Fruit fly (Drosophila melanogaster): ENCODE measurements around the gene ccb.

DNA sequence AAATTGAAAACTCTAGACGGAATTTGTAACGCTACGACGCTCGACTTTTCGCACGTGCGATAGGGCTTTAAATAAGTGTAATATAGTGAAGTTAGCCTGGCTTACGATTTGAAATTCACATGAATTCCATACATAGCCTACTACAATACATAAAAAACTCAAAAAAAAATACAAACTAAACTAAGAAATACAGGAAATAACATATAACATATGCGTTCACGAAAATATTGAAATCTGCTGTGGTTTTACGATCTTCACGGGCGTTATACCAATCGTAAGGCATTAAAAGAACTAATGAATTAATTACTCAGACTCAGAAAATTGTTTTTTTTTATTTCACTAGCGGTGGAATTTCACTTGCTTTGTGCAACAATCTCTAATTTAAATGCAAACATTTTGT lies 10.2 kb downstream of the ccb start, which contains the start of gene CG1724:
- TF ChIP-seq CG34406 (GFP tag; optimal IDR thresholded peaks at IDR 0.05) (no peak), CG6854 (GFP tag; optimal IDR thresholded peaks at IDR 0.05) (no peak), CG10669 (GFP tag; optimal IDR thresholded peaks at IDR 0.05) (no peak), salr (GFP tag; optimal IDR thresholded peaks at IDR 0.05) (no peak), vri (GFP tag; optimal IDR thresholded peaks at IDR 0.05) (no peak), Eip93F (GFP tag; optimal IDR thresholded peaks at IDR 0.05) (no peak), topi (GFP tag; optimal IDR thresholded peaks at IDR 0.05) (no peak), CG9139 (GFP tag; optimal IDR thresholded peaks at IDR 0.05) (no peak), CG11762 (GFP tag; optimal IDR thresholded peaks at IDR 0.05; ENCODE audit: insufficient read depth) (no peak), Lpt (GFP tag; optimal IDR thresholded peaks at IDR 0.05) (no peak), CG16779 (tag; optimal IDR thresholded peaks at IDR 0.05) (no peak)

Measured in whole organism, prepupa.